Fruit fly (Drosophila melanogaster) whole organism, embryonic: ENCODE measurements around the gene Arl6IP1.

Experiments used
- Adf1 ChIP-seq: fragments of 200-800 bp; sonication (Bioruptor generic); IDR thresholded peaks from 2 replicates; pipeline ENCODE4 v1.3.6; 2022; ENCODE audit warnings: missing biosample characterization, missing genetic modification characterization
- CG10267 ChIP-seq: fragments of 200-800 bp; sonication (Bioruptor generic); optimal IDR thresholded peaks from 2 replicates; lab custom pipeline; 2018; ENCODE audit warnings: missing biosample characterization, mild to moderate bottlenecking, missing genetic modification characterization, moderate library complexity
- CG12236 ChIP-seq: fragments of 200-800 bp; sonication (Bioruptor generic); optimal IDR thresholded peaks from 2 replicates; lab custom pipeline; 2016; ENCODE audit warnings: missing biosample characterization, missing genetic modification characterization
- CG12391 ChIP-seq: fragments of 200-800 bp; sonication (Bioruptor generic); optimal IDR thresholded peaks from 3 replicates; lab custom pipeline; 2018; ENCODE audit warnings: missing biosample characterization, mild to moderate bottlenecking, missing genetic modification characterization, moderate library complexity
- CG14710 ChIP-seq: fragments of 200-800 bp; sonication (Bioruptor generic); optimal IDR thresholded peaks from 3 replicates; lab custom pipeline; 2019; ENCODE audit warnings: missing biosample characterization, mild to moderate bottlenecking, missing genetic modification characterization, moderate library complexity
- CG1603 ChIP-seq: fragments of 200-800 bp; sonication (Bioruptor generic); optimal IDR thresholded peaks from 2 replicates; lab custom pipeline; 2019; ENCODE audit warnings: missing biosample characterization, mild to moderate bottlenecking, missing genetic modification characterization, moderate library complexity
- CG16815 ChIP-seq: fragments of 200-800 bp; sonication (Bioruptor generic); optimal IDR thresholded peaks from 3 replicates; lab custom pipeline; 2017; ENCODE audit warnings: missing biosample characterization, mild to moderate bottlenecking, missing genetic modification characterization
- CG17361 ChIP-seq: fragments of 200-800 bp; sonication (Bioruptor generic); IDR thresholded peaks from 3 replicates; pipeline ENCODE4 v1.3.6; 2022; ENCODE audit warnings: missing biosample characterization, missing genetic modification characterization
- CG17829 ChIP-seq: fragments of 200-800 bp; optimal IDR thresholded peaks from 2 replicates; lab custom pipeline; 2019; ENCODE audit warnings: missing biosample characterization, mild to moderate bottlenecking, missing genetic modification characterization, moderate library complexity
- CG18262 ChIP-seq: fragments of 200-800 bp; optimal IDR thresholded peaks from 3 replicates; lab custom pipeline; 2019; ENCODE audit warnings: missing biosample characterization, mild to moderate bottlenecking, missing genetic modification characterization, moderate library complexity
- CG2199 ChIP-seq: fragments of 200-800 bp; sonication (Bioruptor generic); IDR thresholded peaks from 3 replicates; pipeline ENCODE4 v1.3.6; 2022; ENCODE audit warnings: missing biosample characterization, missing genetic modification characterization
- CG33557 ChIP-seq: fragments of 200-800 bp; sonication (Bioruptor generic); optimal IDR thresholded peaks from 2 replicates; lab custom pipeline; 2019; ENCODE audit warnings: missing biosample characterization, mild to moderate bottlenecking, missing genetic modification characterization, moderate library complexity
- CG34224 ChIP-seq: fragments of 200-800 bp; sonication (Bioruptor generic); IDR thresholded peaks from 3 replicates; pipeline ENCODE4 v1.3.6; 2022; ENCODE audit warnings: missing biosample characterization, missing genetic modification characterization; ENCODE audit not compliant: partially characterized antibody
- CG3726 ChIP-seq: fragments of 200-800 bp; sonication (Bioruptor generic); IDR thresholded peaks from 3 replicates; pipeline ENCODE4, ENCODE4 v1.3.6; 2022; ENCODE audit warnings: missing biosample characterization, missing genetic modification characterization
- CG4360 ChIP-seq: fragments of 200-800 bp; sonication (Bioruptor generic); IDR thresholded peaks from 2 replicates; pipeline ENCODE4 v1.3.6; 2022; ENCODE audit warnings: missing biosample characterization, missing genetic modification characterization
- CG4404 ChIP-seq: fragments of 200-800 bp; sonication (Bioruptor generic); IDR thresholded peaks from 2 replicates; pipeline ENCODE4 v1.3.6; 2022; ENCODE audit warnings: missing biosample characterization, missing genetic modification characterization
- CG6654 ChIP-seq: fragments of 200-800 bp; sonication (Bioruptor generic); optimal IDR thresholded peaks from 2 replicates; lab custom pipeline; 2017; ENCODE audit warnings: missing biosample characterization, mild to moderate bottlenecking, missing genetic modification characterization
- CG7556 ChIP-seq: fragments of 200-800 bp; sonication (Bioruptor generic); optimal IDR thresholded peaks from 2 replicates; lab custom pipeline; 2017; ENCODE audit warnings: missing biosample characterization, mild to moderate bottlenecking, missing genetic modification characterization
- CG8924 ChIP-seq: fragments of 200-800 bp; optimal IDR thresholded peaks from 3 replicates; lab custom pipeline; 2019; ENCODE audit warnings: missing biosample characterization, mild to moderate bottlenecking, missing genetic modification characterization, moderate library complexity
- CG9932 ChIP-seq: fragments of 200-800 bp; sonication (Bioruptor generic); IDR thresholded peaks from 2 replicates; pipeline ENCODE4 v1.3.6; 2022; ENCODE audit warnings: missing biosample characterization, missing genetic modification characterization
- CoRest ChIP-seq: fragments of 200-800 bp; sonication (Bioruptor generic); optimal IDR thresholded peaks from 3 replicates; lab custom pipeline; 2018; ENCODE audit warnings: missing biosample characterization, mild to moderate bottlenecking, missing genetic modification characterization, moderate library complexity
- D ChIP-seq, 2 experiments: fragments of 200-800 bp in 1 of 2; fragments of >200 bp in 1 of 2; sonication (Bioruptor generic) in 1 of 2; optimal IDR thresholded peaks; 2 replicates in 1 of 2; 3 replicates in 1 of 2; lab custom pipeline; 2017; ENCODE audit warnings: mild to moderate bottlenecking in 1 of 2, missing biosample characterization in 1 of 2, missing genetic modification characterization in 1 of 2, missing genetic modification reagents in 1 of 2
- D19A ChIP-seq: fragments of 200-800 bp; optimal IDR thresholded peaks from 3 replicates; lab custom pipeline; 2019; ENCODE audit warnings: missing biosample characterization, mild to moderate bottlenecking, missing genetic modification characterization, moderate library complexity
- Dad ChIP-seq: fragments of 200-800 bp; sonication (Bioruptor generic); optimal IDR thresholded peaks from 3 replicates; lab custom pipeline; 2016; ENCODE audit warnings: missing biosample characterization, missing genetic modification characterization
- Dek ChIP-seq: fragments of 200-800 bp; sonication (Bioruptor generic); optimal IDR thresholded peaks from 3 replicates; lab custom pipeline; 2019; ENCODE audit warnings: missing biosample characterization, mild to moderate bottlenecking, missing genetic modification characterization, moderate library complexity
- Ets65A ChIP-seq: fragments of 200-800 bp; sonication (Bioruptor generic); peaks from one replicate; lab custom pipeline; 2016; ENCODE audit warnings: missing biosample characterization, missing genetic modification characterization
- H2.0 ChIP-seq: fragments of 200-800 bp; sonication (Bioruptor generic); IDR thresholded peaks from 2 replicates; pipeline ENCODE4 v1.3.6; 2022; ENCODE audit warnings: missing biosample characterization, missing genetic modification characterization
- Lim3 ChIP-seq: fragments of 200-800 bp; sonication (Bioruptor generic); IDR thresholded peaks from 2 replicates; pipeline ENCODE4 v1.3.6; 2022; ENCODE audit warnings: missing biosample characterization, missing genetic modification characterization
- MBD-R2 ChIP-seq: fragments of 200-800 bp; sonication (Bioruptor generic); IDR thresholded peaks from 2 replicates; pipeline ENCODE4 v1.3.6; 2022; ENCODE audit warnings: missing biosample characterization, missing genetic modification characterization
- Meics ChIP-seq: fragments of 200-800 bp; sonication (Bioruptor generic); optimal IDR thresholded peaks from 2 replicates; lab custom pipeline; 2017; ENCODE audit warnings: missing biosample characterization, mild to moderate bottlenecking, missing genetic modification characterization
- NFAT ChIP-seq: fragments of 200-800 bp; sonication (Bioruptor generic); IDR thresholded peaks from 2 replicates; pipeline ENCODE4 v1.3.6; 2022; ENCODE audit warnings: missing biosample characterization, missing genetic modification characterization
- Nf-YA ChIP-seq: fragments of 200-800 bp; sonication (Bioruptor generic); IDR thresholded peaks from 2 replicates; pipeline ENCODE4 v1.3.6; 2022; ENCODE audit warnings: missing biosample characterization, missing genetic modification characterization
- Pdp1 ChIP-seq, 2 experiments: fragments of 200-800 bp; sonication (Bioruptor generic); optimal IDR thresholded peaks; 3 replicates each; lab custom pipeline; 2016; ENCODE audit warnings: missing biosample characterization in 2 of 2, missing genetic modification characterization in 2 of 2, mild to moderate bottlenecking in 1 of 2, moderate library complexity in 1 of 2
- bsh ChIP-seq, 2 experiments: fragments of 200-800 bp; sonication (Bioruptor generic); optimal IDR thresholded peaks; 2 replicates each; lab custom pipeline; 2017 to 2018; ENCODE audit warnings: mild to moderate bottlenecking in 2 of 2, missing biosample characterization in 2 of 2, missing genetic modification characterization in 2 of 2, moderate library complexity in 1 of 2
- cg ChIP-seq: fragments of 200-800 bp; sonication (Bioruptor generic); optimal IDR thresholded peaks from 3 replicates; lab custom pipeline; 2019; ENCODE audit warnings: missing biosample characterization, mild to moderate bottlenecking, missing genetic modification characterization, moderate library complexity
- chinmo ChIP-seq: fragments of 200-800 bp; sonication (Bioruptor generic); IDR thresholded peaks from 4 replicates; pipeline ENCODE4 v1.3.6; 2022; ENCODE audit warnings: missing biosample characterization, missing genetic modification characterization; ENCODE audit not compliant: partially characterized antibody
- dmrt11E ChIP-seq: fragments of 200-800 bp; sonication (Bioruptor generic); optimal IDR thresholded peaks from 3 replicates; lab custom pipeline; 2018; ENCODE audit warnings: missing biosample characterization, mild to moderate bottlenecking, missing genetic modification characterization, moderate library complexity
- emc ChIP-seq: fragments of 200-800 bp; sonication (Bioruptor generic); optimal IDR thresholded peaks from 2 replicates; lab custom pipeline; 2016; ENCODE audit warnings: missing biosample characterization, missing genetic modification characterization
- ftz-f1 ChIP-seq: fragments of 200-800 bp; sonication (Bioruptor generic); optimal IDR thresholded peaks from 2 replicates; lab custom pipeline; 2016; ENCODE audit warnings: missing biosample characterization, missing genetic modification characterization
- odd ChIP-seq: fragments of 200-800 bp; sonication (Bioruptor generic); optimal IDR thresholded peaks from 2 replicates; lab custom pipeline; 2017; ENCODE audit warnings: missing biosample characterization, mild to moderate bottlenecking, missing genetic modification characterization
- onecut ChIP-seq: fragments of 200-800 bp; sonication (Bioruptor generic); IDR thresholded peaks from 2 replicates; pipeline ENCODE4 v1.3.6; 2022; ENCODE audit warnings: missing biosample characterization, missing genetic modification characterization
- phol ChIP-seq: fragments of 200-800 bp; sonication (Bioruptor generic); optimal IDR thresholded peaks from 3 replicates; lab custom pipeline; 2018; ENCODE audit warnings: missing biosample characterization, mild to moderate bottlenecking, missing genetic modification characterization, moderate library complexity
- scrt ChIP-seq: fragments of 200-800 bp; sonication (Bioruptor generic); optimal IDR thresholded peaks from 2 replicates; lab custom pipeline; 2018; ENCODE audit warnings: missing biosample characterization, mild to moderate bottlenecking, missing genetic modification characterization, moderate library complexity
- sd ChIP-seq: fragments of 200-800 bp; sonication (Bioruptor generic); optimal IDR thresholded peaks from 3 replicates; lab custom pipeline; 2018; ENCODE audit warnings: missing biosample characterization, mild to moderate bottlenecking, missing genetic modification characterization, moderate library complexity
- sqz ChIP-seq: fragments of 200-800 bp; sonication (Bioruptor generic); optimal IDR thresholded peaks from 3 replicates; lab custom pipeline; 2018; ENCODE audit warnings: missing biosample characterization, mild to moderate bottlenecking, missing genetic modification characterization
- tap ChIP-seq: fragments of 200-800 bp; optimal IDR thresholded peaks from 3 replicates; lab custom pipeline; 2019; ENCODE audit warnings: missing biosample characterization, mild to moderate bottlenecking, missing genetic modification characterization, moderate library complexity
- trh ChIP-seq: fragments of 200-800 bp; sonication (Bioruptor generic); optimal IDR thresholded peaks from 2 replicates; lab custom pipeline; 2016; ENCODE audit warnings: missing biosample characterization, missing genetic modification characterization
- vvl ChIP-seq: fragments of 200-800 bp; sonication (Bioruptor generic); IDR thresholded peaks from 2 replicates; pipeline ENCODE4 v1.3.6; 2022; ENCODE audit warnings: missing biosample characterization, missing genetic modification characterization
- zen ChIP-seq: fragments of 200-800 bp; sonication (Bioruptor generic); optimal IDR thresholded peaks from 3 replicates; lab custom pipeline; 2018; ENCODE audit warnings: missing biosample characterization, mild to moderate bottlenecking, missing genetic modification characterization, moderate library complexity

The Arl6IP1 gene

dm6 chr3R:16626899-16627432 lies 16.4 kb upstream of the Arl6IP1 start:
- TF ChIP-seq emc, result no peak
- TF ChIP-seq CG2199 (GFP tag; lab: Robert Waterston, UW), result no peak
- TF ChIP-seq vvl (GFP tag; lab: Robert Waterston, UW), result peak; percentile 65; the same call in 1 of the 2 replicates
- no peak for TF ChIP-seq sd (tag; lab: Kevin White, UChicago)
- TF ChIP-seq onecut (GFP tag; lab: Robert Waterston, UW), result peak; percentile 82
- TF ChIP-seq chinmo, result 0 out of 4 replicates have a peak, but pooled peaks have one; percentile 56
- TF ChIP-seq ftz-f1 (GFP tag; lab: Kevin White, UChicago), result peak; percentile 85
- peak; percentile 8 for TF ChIP-seq sqz
- 0 out of 2 replicates have a peak, but pooled peaks have one; percentile 36 for TF ChIP-seq Nf-YA (GFP tag; lab: Robert Waterston, UW)
- TF ChIP-seq scrt (GFP tag; lab: Kevin White, UChicago), result peak; percentile 62
- no peak for TF ChIP-seq CG3726 (GFP tag; lab: Robert Waterston, UW)
- no peak for TF ChIP-seq odd (GFP tag; lab: Kevin White, UChicago)
- peak; percentile 20; the same call in 1 of the 2 replicates for TF ChIP-seq MBD-R2 (GFP tag; lab: Robert Waterston, UW)
- no peak for TF ChIP-seq CG34224 (GFP tag; lab: Robert Waterston, UW)
- TF ChIP-seq Pdp1 (GFP tag; optimal IDR thresholded peaks at IDR 0.05; lab: Kevin White, UChicago), result peak in 1 of 2 experiments; percentile 24
- 0 out of 2 replicates have a peak, but pooled peaks have one; percentile 19 for TF ChIP-seq Adf1 (GFP tag; lab: Robert Waterston, UW)

dm6 chr3R:16630564-16630963 lies 12.8 kb upstream of the Arl6IP1 start:
- peak; percentile 23 for TF ChIP-seq CG8924 (tag; lab: Kevin White, UChicago)
- TF ChIP-seq CG1603, result peak; percentile 38
- no peak for TF ChIP-seq CG6654 (GFP tag; lab: Kevin White, UChicago)
- peak; percentile 27 for TF ChIP-seq D19A (tag; lab: Kevin White, UChicago)
- TF ChIP-seq CG18262 (tag; lab: Kevin White, UChicago), result peak; percentile 60
- TF ChIP-seq CG16815 (GFP tag; lab: Kevin White, UChicago), result peak; percentile 16
- TF ChIP-seq CG7556, result peak; percentile 47
- peak; percentile 28 for TF ChIP-seq phol
- no peak for TF ChIP-seq Meics
- TF ChIP-seq Ets65A, result peak; percentile 54
- no peak for TF ChIP-seq CG9932 (GFP tag; lab: Robert Waterston, UW)
- TF ChIP-seq CG4404 (GFP tag; lab: Robert Waterston, UW), result peak; percentile 61
- TF ChIP-seq CoRest (tag; lab: Kevin White, UChicago), result peak; percentile 23
- TF ChIP-seq trh, result no peak
- peak; percentile 39 for TF ChIP-seq CG12391 (tag; lab: Kevin White, UChicago)
- TF ChIP-seq dmrt11E (tag; lab: Kevin White, UChicago), result peak; percentile 73
- no peak for TF ChIP-seq Dek (tag; lab: Kevin White, UChicago)
- TF ChIP-seq CG17361 (GFP tag; lab: Robert Waterston, UW), result peak; percentile 41; the same call in 1 of the 3 replicates
- no peak for TF ChIP-seq Dad (GFP tag; lab: Kevin White, UChicago)
- TF ChIP-seq CG33557, result peak; percentile 54
- no peak for TF ChIP-seq tap (tag; lab: Kevin White, UChicago)
- no peak for TF ChIP-seq H2.0 (GFP tag; lab: Robert Waterston, UW)
- TF ChIP-seq cg, result peak; percentile 48
- no peak for TF ChIP-seq NFAT (GFP tag; lab: Robert Waterston, UW)
- TF ChIP-seq bsh (GFP tag; optimal IDR thresholded peaks at IDR 0.05; lab: Kevin White, UChicago), result peak in 1 of 2 experiments; percentile 14
- no peak for TF ChIP-seq D (optimal IDR thresholded peaks at IDR 0.05; lab: Kevin White, UChicago)
- peak; percentile 42 for TF ChIP-seq D (GFP tag; optimal IDR thresholded peaks at IDR 0.05; lab: Kevin White, UChicago)
- peak; percentile 49 for TF ChIP-seq CG14710 (tag; lab: Kevin White, UChicago)
- peak; percentile 53 for TF ChIP-seq CG10267 (tag; lab: Kevin White, UChicago)
- TF ChIP-seq CG4360 (GFP tag; lab: Robert Waterston, UW), result no peak
- no peak for TF ChIP-seq Lim3 (GFP tag; lab: Robert Waterston, UW)
- TF ChIP-seq zen (tag; lab: Kevin White, UChicago), result peak; percentile 80
- no peak for TF ChIP-seq CG12236 (GFP tag; lab: Kevin White, UChicago)
- TF ChIP-seq CG17829 (tag; lab: Kevin White, UChicago), result peak; percentile 68
